Worm (Caenorhabditis elegans) whole organism, late embryonic: ENCODE data around the gene bbln-1.

Experiments used
- C38D4.7 ChIP-seq: fragments of 200-800 bp; sonication (Bioruptor generic); optimal IDR thresholded peaks from 2 replicates; lab custom pipeline; 2018; ENCODE audit warnings: mild to moderate bottlenecking, missing genetic modification characterization, moderate library complexity, missing compliant biosample characterization
- F13H6.1 ChIP-seq: sonication (generic microtip); optimal IDR thresholded peaks from 2 replicates; lab custom pipeline; 2016; ENCODE audit warnings: missing genetic modification characterization, missing compliant biosample characterization
- T23F11.4 ChIP-seq: fragments of 200-800 bp; sonication (Bioruptor generic); optimal IDR thresholded peaks from 2 replicates; lab custom pipeline; 2018; ENCODE audit warnings: mild to moderate bottlenecking, missing genetic modification characterization, missing compliant biosample characterization
- ahr-1 ChIP-seq: sonication (generic microtip); optimal IDR thresholded peaks from 2 replicates; lab custom pipeline; 2016; ENCODE audit warnings: missing genetic modification characterization, missing compliant biosample characterization
- ama-1 ChIP-seq: fragments of 150-350 bp; optimal IDR thresholded peaks from 2 replicates; lab custom pipeline; 2014
- ceh-18 ChIP-seq: sonication (generic microtip); optimal IDR thresholded peaks from 2 replicates; lab custom pipeline; 2016; ENCODE audit warnings: missing genetic modification characterization, missing compliant biosample characterization
- ceh-19 ChIP-seq: fragments of 200-800 bp; sonication (Bioruptor generic); optimal IDR thresholded peaks from 2 replicates; lab custom pipeline; 2018; ENCODE audit warnings: mild to moderate bottlenecking, missing genetic modification characterization, missing compliant biosample characterization
- ceh-31 ChIP-seq: sonication (generic microtip); optimal IDR thresholded peaks from 2 replicates; lab custom pipeline; 2016; ENCODE audit warnings: missing genetic modification characterization, missing compliant biosample characterization
- ceh-34 ChIP-seq: sonication (generic microtip); optimal IDR thresholded peaks from 2 replicates; lab custom pipeline; 2016; ENCODE audit warnings: mild to moderate bottlenecking, missing genetic modification characterization, missing compliant biosample characterization
- ceh-45 ChIP-seq: fragments of 200-800 bp; sonication (Bioruptor generic); IDR thresholded peaks from 2 replicates; pipeline ENCODE4 v1.3.6; 2022; ENCODE audit warnings: missing genetic modification reagents, missing genetic modification characterization, missing compliant biosample characterization
- ceh-48 ChIP-seq: sonication (generic microtip); optimal IDR thresholded peaks from 2 replicates; lab custom pipeline; 2016; ENCODE audit warnings: missing genetic modification characterization, inconsistent platforms, missing compliant biosample characterization
- ceh-6 ChIP-seq: fragments of 200-800 bp; sonication (Bioruptor generic); optimal IDR thresholded peaks from 2 replicates; lab custom pipeline; 2018; ENCODE audit warnings: mild to moderate bottlenecking, missing genetic modification characterization, missing compliant biosample characterization
- ceh-9 ChIP-seq: sonication (generic microtip); optimal IDR thresholded peaks from 2 replicates; lab custom pipeline; 2016; ENCODE audit warnings: mild to moderate bottlenecking, missing genetic modification characterization, inconsistent platforms, missing compliant biosample characterization
- che-1 ChIP-seq: sonication (generic microtip); optimal IDR thresholded peaks from 2 replicates; lab custom pipeline; 2016; ENCODE audit warnings: mild to moderate bottlenecking, missing genetic modification characterization, missing compliant biosample characterization
- dmd-4 ChIP-seq: sonication (generic microtip); optimal IDR thresholded peaks from 2 replicates; lab custom pipeline; 2016; ENCODE audit warnings: borderline replicate concordance, missing genetic modification characterization, missing compliant biosample characterization
- dve-1 ChIP-seq: sonication (generic microtip); optimal IDR thresholded peaks from 2 replicates; lab custom pipeline; 2017; ENCODE audit warnings: antibody characterized with exemption, mild to moderate bottlenecking, missing genetic modification characterization, missing compliant biosample characterization
- elt-2 ChIP-seq: sonication (generic microtip); optimal IDR thresholded peaks from 2 replicates; lab custom pipeline; 2016; ENCODE audit warnings: missing genetic modification reagents, missing genetic modification characterization, missing compliant biosample characterization
- ets-4 ChIP-seq: sonication (generic microtip); optimal IDR thresholded peaks from 2 replicates; lab custom pipeline; 2016; ENCODE audit warnings: missing genetic modification characterization, missing compliant biosample characterization
- fkh-6 ChIP-seq: sonication (generic microtip); optimal IDR thresholded peaks from 2 replicates; lab custom pipeline; 2016; ENCODE audit warnings: missing genetic modification characterization, missing compliant biosample characterization
- hlh-8 ChIP-seq: sonication (generic microtip); optimal IDR thresholded peaks from 2 replicates; lab custom pipeline; 2016; ENCODE audit warnings: missing genotype, missing genetic modification characterization, missing compliant biosample characterization
- lim-6 ChIP-seq: sonication (generic microtip); optimal IDR thresholded peaks from 2 replicates; lab custom pipeline; 2016; ENCODE audit warnings: missing genetic modification characterization, missing compliant biosample characterization
- lin-11 ChIP-seq: fragments of 200-800 bp; sonication (Bioruptor generic); optimal IDR thresholded peaks from 2 replicates; lab custom pipeline; 2018; ENCODE audit warnings: mild to moderate bottlenecking, missing genetic modification characterization, missing compliant biosample characterization
- madf-2 ChIP-seq: sonication (generic microtip); optimal IDR thresholded peaks from 2 replicates; lab custom pipeline; 2017; ENCODE audit warnings: missing genetic modification characterization, missing compliant biosample characterization
- mec-3 ChIP-seq: sonication (generic microtip); optimal IDR thresholded peaks from 2 replicates; lab custom pipeline; 2016; ENCODE audit warnings: borderline replicate concordance, missing genetic modification characterization, missing compliant biosample characterization
- nfya-1 ChIP-seq: sonication (generic microtip); optimal IDR thresholded peaks from 2 replicates; lab custom pipeline; 2017; ENCODE audit warnings: missing genetic modification characterization, mild to moderate bottlenecking, missing compliant biosample characterization, antibody characterized with exemption, moderate library complexity
- nhr-11 ChIP-seq: fragments of 150-350 bp; optimal IDR thresholded peaks from 2 replicates; lab custom pipeline; 2014; ENCODE audit warnings: missing biosample characterization, missing genetic modification characterization
- nhr-232 ChIP-seq: sonication (generic microtip); optimal IDR thresholded peaks from 2 replicates; lab custom pipeline; 2016; ENCODE audit warnings: missing genetic modification characterization, missing compliant biosample characterization
- npax-4 ChIP-seq: sonication (generic microtip); optimal IDR thresholded peaks from 2 replicates; lab custom pipeline; 2016; ENCODE audit warnings: missing genetic modification characterization, missing compliant biosample characterization
- pax-1 ChIP-seq: fragments of 150-350 bp; optimal IDR thresholded peaks from 2 replicates; lab custom pipeline; 2014; ENCODE audit warnings: missing biosample characterization, missing genetic modification characterization
- pqm-1 ChIP-seq: sonication (generic microtip); optimal IDR thresholded peaks from 2 replicates; lab custom pipeline; 2016; ENCODE audit warnings: missing genetic modification characterization, missing compliant biosample characterization
- ref-2 ChIP-seq: sonication (generic microtip); optimal IDR thresholded peaks from 2 replicates; lab custom pipeline; 2016; ENCODE audit warnings: missing genetic modification characterization, missing compliant biosample characterization
- sdc-2 ChIP-seq: sonication (generic microtip); optimal IDR thresholded peaks from 2 replicates; lab custom pipeline; 2016; ENCODE audit warnings: missing genotype, missing genetic modification characterization, missing compliant biosample characterization
- tbx-2 ChIP-seq: sonication (generic microtip); optimal IDR thresholded peaks from 2 replicates; lab custom pipeline; 2016; ENCODE audit warnings: missing genetic modification characterization, missing compliant biosample characterization
- unc-3 ChIP-seq, 2 experiments: fragments of 200-800 bp in 1 of 2; sonication (Bioruptor generic) in 1 of 2; sonication (generic microtip) in 1 of 2; conservative IDR thresholded peaks in 1 of 2; optimal IDR thresholded peaks in 1 of 2; 2 replicates each; pipeline versions ENCODE4 v1.3.6 to Lab custom; 2016 to 2022; ENCODE audit warnings: missing compliant biosample characterization in 2 of 2, missing genetic modification characterization in 2 of 2, missing genetic modification reagents in 1 of 2
- unc-55 ChIP-seq: sonication (generic microtip); optimal IDR thresholded peaks from 2 replicates; lab custom pipeline; 2017; ENCODE audit warnings: missing biosample characterization, missing genetic modification reagents, missing genetic modification characterization
- ztf-16 ChIP-seq: sonication (generic microtip); optimal IDR thresholded peaks from 2 replicates; lab custom pipeline; 2017; ENCODE audit warnings: missing genetic modification characterization, missing compliant biosample characterization

bbln-1 gene

DNA sequence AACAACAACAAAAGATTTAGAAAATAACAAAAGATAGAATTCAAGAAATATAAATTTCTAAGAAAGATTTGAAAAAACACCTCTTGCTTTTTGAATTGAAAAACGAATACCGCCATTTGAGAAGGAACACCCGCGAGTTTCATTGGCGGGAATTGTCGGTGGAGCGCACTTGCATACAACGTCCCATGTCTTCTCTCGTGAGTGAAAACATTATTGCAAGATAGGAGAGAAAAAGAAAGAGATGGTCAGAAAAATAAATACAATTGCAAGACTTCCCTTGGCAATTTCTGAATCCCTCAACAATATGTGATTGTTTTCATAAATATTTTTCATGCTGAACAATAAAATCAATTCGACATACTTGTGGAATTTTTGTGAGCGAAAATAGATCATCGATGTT lies 46.1 kb downstream of the bbln-1 start, which contains the start of gene K10B3.5 (continued):
- TF ChIP-seq sdc-2 (tag; lab: Kevin White, UChicago), result peak; percentile 14

DNA sequence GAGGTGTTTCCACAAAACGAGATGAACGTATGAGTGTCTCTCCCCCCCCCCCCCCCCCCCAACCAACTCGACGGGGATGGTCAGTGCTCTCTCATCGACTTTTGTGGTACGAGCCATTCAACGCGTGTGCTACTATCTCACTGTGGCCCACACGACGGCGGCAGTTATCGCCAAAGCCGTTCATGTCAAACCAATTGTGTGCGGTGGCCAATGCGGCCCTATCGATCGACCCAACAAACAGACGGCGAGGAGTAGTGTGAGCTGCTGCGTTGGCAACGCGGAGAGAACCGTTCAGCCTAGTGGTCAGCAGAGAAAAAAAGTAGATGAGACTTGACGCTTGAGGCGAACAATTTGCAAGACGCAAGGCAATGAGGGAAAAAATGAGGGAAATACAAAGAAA lies 49.4 kb downstream of the bbln-1 start:
- TF ChIP-seq nhr-11 (tag; lab: Kevin White, UChicago), result no peak
- TF ChIP-seq ceh-19 (GFP tag; lab: Kevin White, UChicago), result no peak
- peak; percentile 15 for TF ChIP-seq ceh-31
- TF ChIP-seq che-1 (tag; lab: Kevin White, UChicago), result no peak
- TF ChIP-seq npax-4 (tag; lab: Kevin White, UChicago), result no peak
- TF ChIP-seq unc-55 (GFP tag; lab: Kevin White, UChicago), result peak; percentile 20
- TF ChIP-seq dve-1 (tag; lab: Kevin White, UChicago), result no peak
- no peak for TF ChIP-seq madf-2 (tag; lab: Kevin White, UChicago)
- TF ChIP-seq ref-2 (tag; lab: Kevin White, UChicago), result no peak
- no peak for TF ChIP-seq lim-6
- TF ChIP-seq ceh-9 (tag; lab: Kevin White, UChicago), result no peak
- no peak for TF ChIP-seq hlh-8
- TF ChIP-seq elt-2 (tag; lab: Kevin White, UChicago), result no peak
- TF ChIP-seq ceh-34 (tag; lab: Kevin White, UChicago), result peak; percentile 8
- no peak for TF ChIP-seq ahr-1 (tag; lab: Kevin White, UChicago)
- TF ChIP-seq C38D4.7 (GFP tag; lab: Kevin White, UChicago), result no peak
- TF ChIP-seq nfya-1 (tag; lab: Kevin White, UChicago), result peak; percentile 55
- TF ChIP-seq ceh-48, result peak; percentile 60
- no peak for TF ChIP-seq T23F11.4 (GFP tag; lab: Kevin White, UChicago)
- TF ChIP-seq nhr-232 (tag; lab: Kevin White, UChicago), result no peak
- peak; percentile 59 for TF ChIP-seq tbx-2 (tag; lab: Kevin White, UChicago)
- peak; percentile 33 for TF ChIP-seq ceh-6 (GFP tag; lab: Kevin White, UChicago)

DNA sequence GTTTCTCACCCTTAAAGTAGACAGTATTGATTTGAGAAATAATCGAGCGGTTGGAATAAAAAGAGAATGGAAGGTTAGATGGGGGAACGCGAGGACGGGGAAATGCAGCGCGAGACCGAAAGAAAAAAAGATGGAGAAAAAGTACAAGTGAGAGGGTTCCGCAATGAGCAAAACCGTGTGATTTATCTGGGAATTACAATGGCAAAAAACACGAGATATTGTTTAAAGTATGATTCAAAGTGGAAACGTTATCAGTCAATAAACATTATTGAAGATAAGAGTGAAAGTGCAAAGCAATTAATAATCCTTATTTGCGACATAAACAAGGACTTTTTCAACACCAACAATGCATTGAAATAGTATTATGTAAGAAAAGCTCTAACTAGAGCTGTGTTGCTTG lies 50.1 kb downstream of the bbln-1 start, which contains the start of gene ztf-13:
ztf-13 (minus strand) TSS at position 11 of the 400 bp plus-strand sequence.
- TF ChIP-seq elt-2 (tag; lab: Kevin White, UChicago) (peak; percentile 4), mec-3 (tag; lab: Kevin White, UChicago) (no peak)

DNA sequence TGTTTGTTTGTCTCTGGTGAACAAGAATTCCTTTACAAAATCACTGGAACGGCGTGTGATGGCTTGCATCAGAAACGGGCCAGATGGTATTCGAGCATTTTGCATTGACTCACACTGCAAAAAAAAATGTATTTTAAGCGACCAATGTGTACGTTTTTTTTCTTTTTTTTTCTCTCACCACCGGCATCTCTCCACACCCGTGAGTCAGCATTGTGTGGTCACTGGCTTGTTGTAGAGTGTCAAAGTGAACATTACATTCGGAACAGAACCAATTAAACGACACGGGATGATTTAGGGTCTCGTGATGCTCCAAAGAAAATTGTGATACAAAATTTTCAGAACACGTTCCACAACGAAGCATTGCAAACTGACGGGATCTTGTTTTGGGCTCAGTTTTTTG lies 50.7 kb downstream of the bbln-1 start:
- TF ChIP-seq dmd-4 (tag; lab: Kevin White, UChicago), result no peak
- no peak for TF ChIP-seq pax-1 (tag; lab: Kevin White, UChicago)
- TF ChIP-seq sdc-2 (tag; lab: Kevin White, UChicago), result no peak
- no peak for TF ChIP-seq ceh-18 (tag; lab: Kevin White, UChicago)
- no peak for TF ChIP-seq che-1 (tag; lab: Kevin White, UChicago)
- no peak for TF ChIP-seq ceh-9 (tag; lab: Kevin White, UChicago)
- no peak for TF ChIP-seq ets-4 (tag; lab: Kevin White, UChicago)
- TF ChIP-seq madf-2 (tag; lab: Kevin White, UChicago), result no peak
- TF ChIP-seq ahr-1 (tag; lab: Kevin White, UChicago), result no peak
- no peak for TF ChIP-seq ama-1 (lab: Kevin White, UChicago)
- TF ChIP-seq ztf-16 (tag; lab: Kevin White, UChicago), result no peak
- no peak for TF ChIP-seq dve-1 (tag; lab: Kevin White, UChicago)
- TF ChIP-seq F13H6.1, result no peak
- TF ChIP-seq lin-11 (tag; lab: Kevin White, UChicago), result no peak
- no peak for TF ChIP-seq fkh-6 (tag; lab: Kevin White, UChicago)
- TF ChIP-seq C38D4.7 (GFP tag; lab: Kevin White, UChicago), result no peak
- TF ChIP-seq unc-3 (GFP tag; conservative IDR thresholded peaks at IDR 0.05; lab: Robert Waterston, UW), result no peak
- TF ChIP-seq unc-3 (tag; optimal IDR thresholded peaks at IDR 0.05; lab: Kevin White, UChicago), result no peak
- TF ChIP-seq ceh-45 (GFP tag; lab: Robert Waterston, UW), result no peak
- no peak for TF ChIP-seq ceh-34 (tag; lab: Kevin White, UChicago)
- no peak for TF ChIP-seq pqm-1 (tag; lab: Kevin White, UChicago)
